Fruit fly (Drosophila melanogaster) S2 (cell line): ENCODE results near the gene CG10097.

Experiments used
- CG8478 ChIP-seq: fragments of >200 bp; optimal IDR thresholded peaks from 2 replicates; lab custom pipeline; 2018
- CTCF ChIP-seq, 2 experiments: fragments of >200 bp; optimal IDR thresholded peaks; 2 replicates each; lab custom pipeline; 2018

DNA sequence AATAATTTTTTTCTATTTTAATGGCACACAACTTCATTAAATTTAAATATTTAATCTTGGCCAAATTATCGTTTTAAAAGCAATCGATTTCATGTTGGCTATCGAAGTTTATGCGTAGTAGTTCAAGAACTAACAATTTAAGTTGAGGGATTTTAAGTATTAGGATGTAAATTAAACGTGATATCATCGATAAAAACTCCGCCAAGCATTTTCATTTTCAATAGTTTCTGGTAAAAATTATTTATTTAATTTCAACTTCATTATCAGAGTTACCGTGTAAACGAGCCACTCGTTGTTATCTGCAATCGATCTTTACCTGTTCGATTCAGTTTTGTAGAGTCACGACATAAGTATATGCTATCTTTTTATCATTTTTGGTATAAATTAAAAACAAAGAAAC lies 7.2 kb upstream of the CG10097 start:
- no peak for TF ChIP-seq CG8478 (lab: Kevin White, UChicago)
- no peak for TF ChIP-seq CTCF (optimal IDR thresholded peaks at IDR 0.05; lab: Kevin White, UChicago)
